Worm (Caenorhabditis elegans) whole organism, L4/young adult: ENCODE data around the gene M01G5.1.

Experiments
- W03F9.2 ChIP-seq: fragments of 150-350 bp; optimal IDR thresholded peaks from 2 replicates; lab custom pipeline; 2014; ENCODE audit warnings: missing biosample characterization, missing genetic modification characterization
- him-1 ChIP-seq: sonication (generic microtip); optimal IDR thresholded peaks from 2 replicates; lab custom pipeline; 2016; ENCODE audit warnings: missing genotype, missing genetic modification reagents, missing genetic modification characterization, missing compliant biosample characterization

ce11 chrIII:1508764-1509281 lies 12.6 kb downstream of the M01G5.1 start:
- no peak for TF ChIP-seq him-1
- no peak for TF ChIP-seq W03F9.2 (tag; lab: Kevin White, UChicago)
